Worm (Caenorhabditis elegans) whole organism, late embryonic: ENCODE data around the gene btb-18.

Source experiments
- K09A11.1 ChIP-seq: sonication (generic microtip); optimal IDR thresholded peaks from 2 replicates; lab custom pipeline; 2017; ENCODE audit warnings: antibody characterized with exemption, mild to moderate bottlenecking, missing genetic modification characterization, missing compliant biosample characterization; ENCODE audit not compliant: insufficient read depth
- ama-1 ChIP-seq: fragments of 150-350 bp; optimal IDR thresholded peaks from 2 replicates; lab custom pipeline; 2014
- ceh-22 ChIP-seq: sonication (generic microtip); optimal IDR thresholded peaks from 2 replicates; lab custom pipeline; 2017; ENCODE audit warnings: missing biosample characterization, missing genetic modification characterization
- ceh-30 ChIP-seq: fragments of 150-350 bp; optimal IDR thresholded peaks from 2 replicates; lab custom pipeline; 2014; ENCODE audit warnings: missing biosample characterization, missing genetic modification characterization
- ceh-34 ChIP-seq: sonication (generic microtip); optimal IDR thresholded peaks from 2 replicates; lab custom pipeline; 2016; ENCODE audit warnings: mild to moderate bottlenecking, missing genetic modification characterization, missing compliant biosample characterization
- ceh-9 ChIP-seq: sonication (generic microtip); optimal IDR thresholded peaks from 2 replicates; lab custom pipeline; 2016; ENCODE audit warnings: mild to moderate bottlenecking, missing genetic modification characterization, inconsistent platforms, missing compliant biosample characterization
- ets-4 ChIP-seq: sonication (generic microtip); optimal IDR thresholded peaks from 2 replicates; lab custom pipeline; 2016; ENCODE audit warnings: missing genetic modification characterization, missing compliant biosample characterization
- gmeb-2 ChIP-seq: sonication (generic microtip); optimal IDR thresholded peaks from 2 replicates; lab custom pipeline; 2016; ENCODE audit warnings: missing genetic modification characterization, inconsistent platforms, missing compliant biosample characterization
- hlh-13 ChIP-seq: fragments of 200-800 bp; sonication (Bioruptor generic); optimal IDR thresholded peaks from 2 replicates; lab custom pipeline; 2018; ENCODE audit warnings: mild to moderate bottlenecking, missing genetic modification characterization, missing compliant biosample characterization
- lim-6 ChIP-seq: sonication (generic microtip); optimal IDR thresholded peaks from 2 replicates; lab custom pipeline; 2016; ENCODE audit warnings: missing genetic modification characterization, missing compliant biosample characterization
- lin-11 ChIP-seq: fragments of 200-800 bp; sonication (Bioruptor generic); optimal IDR thresholded peaks from 2 replicates; lab custom pipeline; 2018; ENCODE audit warnings: mild to moderate bottlenecking, missing genetic modification characterization, missing compliant biosample characterization
- madf-2 ChIP-seq: sonication (generic microtip); optimal IDR thresholded peaks from 2 replicates; lab custom pipeline; 2017; ENCODE audit warnings: missing genetic modification characterization, missing compliant biosample characterization
- pag-3 ChIP-seq: sonication (generic microtip); optimal IDR thresholded peaks from 2 replicates; lab custom pipeline; 2016; ENCODE audit warnings: missing compliant biosample characterization, missing genetic modification characterization, borderline replicate concordance
- pha-2 ChIP-seq: sonication (generic microtip); optimal IDR thresholded peaks from 2 replicates; lab custom pipeline; 2017; ENCODE audit warnings: mild to moderate bottlenecking, missing genetic modification characterization, missing compliant biosample characterization
- pqm-1 ChIP-seq: sonication (generic microtip); optimal IDR thresholded peaks from 2 replicates; lab custom pipeline; 2016; ENCODE audit warnings: missing genetic modification characterization, missing compliant biosample characterization
- tbx-7 ChIP-seq: sonication (generic microtip); optimal IDR thresholded peaks from 2 replicates; lab custom pipeline; 2016; ENCODE audit warnings: missing genotype, missing genetic modification characterization, missing compliant biosample characterization
- unc-86 ChIP-seq: sonication (generic microtip); optimal IDR thresholded peaks from 2 replicates; lab custom pipeline; 2016; ENCODE audit warnings: missing genetic modification characterization, missing compliant biosample characterization

btb-18 gene

ce11 chrII:3347940-3348610 is 50.1 kb downstream of the btb-18 start, which contains the start of the genes F14D2.14 and bath-29:
TSS of gene F14D2.14 (minus strand) at chrII:3347990.
TSS of gene bath-29 (plus strand) at chrII:3348560.
- TF ChIP-seq lin-11 (tag; lab: Kevin White, UChicago) = no peak
- TF ChIP-seq ceh-9 (tag; lab: Kevin White, UChicago) = no peak
- TF ChIP-seq ceh-22 = no peak
- no peak for TF ChIP-seq tbx-7 (tag; lab: Kevin White, UChicago)
- no peak for TF ChIP-seq gmeb-2 (tag; lab: Kevin White, UChicago)
- no peak for TF ChIP-seq unc-86 (tag; lab: Kevin White, UChicago)
- TF ChIP-seq pqm-1 = no peak
- no peak for TF ChIP-seq pha-2 (tag; lab: Kevin White, UChicago)
- no peak for TF ChIP-seq K09A11.1 (tag; lab: Kevin White, UChicago)
- TF ChIP-seq ets-4 (tag; lab: Kevin White, UChicago) = no peak
- no peak for TF ChIP-seq hlh-13 (GFP tag; lab: Kevin White, UChicago)
- no peak for TF ChIP-seq ceh-30 (tag; lab: Kevin White, UChicago)
- TF ChIP-seq ceh-34 (tag; lab: Kevin White, UChicago) = no peak
- no peak for TF ChIP-seq pag-3 (tag; lab: Kevin White, UChicago)
- no peak for TF ChIP-seq ama-1
- TF ChIP-seq lim-6 (tag; lab: Kevin White, UChicago) = no peak
- no peak for TF ChIP-seq madf-2 (tag; lab: Kevin White, UChicago)
